Fruit fly (Drosophila melanogaster) S2 (cell line): ENCODE data around the gene pcx.

Source experiments
- CG8478 ChIP-seq: fragments of >200 bp; optimal IDR thresholded peaks from 2 replicates; lab custom pipeline; 2018
- CTCF ChIP-seq, 2 experiments: fragments of >200 bp; optimal IDR thresholded peaks; 2 replicates each; lab custom pipeline; 2018

DNA sequence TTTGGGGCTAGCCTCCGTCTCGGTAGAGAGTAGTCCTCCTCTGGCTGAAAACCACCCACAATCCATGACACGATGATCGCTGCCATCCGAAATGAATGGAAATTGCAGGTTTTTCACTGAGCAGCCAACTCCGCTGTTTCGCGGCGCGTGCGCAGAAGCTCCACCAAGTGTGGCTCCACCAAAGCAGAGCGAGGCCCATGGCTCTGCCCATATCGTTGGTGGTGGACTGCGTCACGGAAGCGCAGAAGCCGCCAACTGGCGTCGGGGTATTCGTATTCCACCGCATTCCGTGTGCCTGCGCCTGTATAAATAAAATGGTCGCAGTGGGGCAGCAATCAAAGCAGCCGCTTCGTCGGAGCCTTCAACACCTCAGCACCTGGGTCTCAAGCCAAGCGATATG is 1.6 kb upstream of the pcx start, which contains the start of gene CG14052:
- TF ChIP-seq CG8478 (lab: Kevin White, UChicago) (no peak), CTCF (optimal IDR thresholded peaks at IDR 0.05; lab: Kevin White, UChicago) (no peak)
